Worm (Caenorhabditis elegans) whole organism, L4 larva: ENCODE data around the gene ZK185.4.
A peak's percentile ranks its signal among the peaks of the same experiment; 100 is the strongest.

Experiments
- F10B5.3 ChIP-seq: sonication (generic microtip); optimal IDR thresholded peaks from 2 replicates; lab custom pipeline; 2016; ENCODE audit warnings: mild to moderate bottlenecking, missing genetic modification characterization, missing compliant biosample characterization
- F26F4.8 ChIP-seq: fragments of 200-800 bp; sonication (Bioruptor generic); conservative IDR thresholded peaks from 2 replicates; pipeline ENCODE4 v1.3.6; 2022; ENCODE audit warnings: missing genetic modification characterization, missing compliant biosample characterization
- F44E2.7 ChIP-seq: fragments of 200-800 bp; sonication (Bioruptor generic); IDR thresholded peaks from 2 replicates; pipeline ENCODE4 v2.1.2; 2022; ENCODE audit warnings: missing genetic modification characterization, missing compliant biosample characterization
- T20F7.1 ChIP-seq: fragments of 200-800 bp; sonication (Bioruptor generic); optimal IDR thresholded peaks from 2 replicates; lab custom pipeline; 2018; ENCODE audit warnings: mild to moderate bottlenecking, missing genetic modification characterization, missing compliant biosample characterization
- Y105C5A.15 ChIP-seq: fragments of 200-800 bp; sonication (Bioruptor generic); IDR thresholded peaks from 2 replicates; pipeline ENCODE4 v1.3.6; 2022; ENCODE audit warnings: missing genetic modification characterization, missing compliant biosample characterization
- Y48G9A.11 ChIP-seq: fragments of 200-800 bp; sonication (Bioruptor generic); IDR thresholded peaks from 2 replicates; pipeline ENCODE4 v1.3.6; 2022; ENCODE audit warnings: missing genetic modification reagents, missing genetic modification characterization, missing compliant biosample characterization
- Y5F2A.4 ChIP-seq: fragments of 200-800 bp; sonication (Bioruptor generic); optimal IDR thresholded peaks from 2 replicates; lab custom pipeline; 2018; ENCODE audit warnings: mild to moderate bottlenecking, missing genetic modification characterization, missing compliant biosample characterization
- Y75B8A.6 ChIP-seq: fragments of 200-800 bp; sonication (Bioruptor generic); IDR thresholded peaks from 2 replicates; pipeline ENCODE4 v1.3.6; 2022; ENCODE audit warnings: missing genetic modification reagents, missing genetic modification characterization, missing compliant biosample characterization
- ZK546.5 ChIP-seq, 2 experiments: sonication (generic microtip); optimal IDR thresholded peaks; 2 replicates each; lab custom pipeline; 2017; ENCODE audit warnings: missing biosample characterization in 2 of 2, missing genetic modification characterization in 2 of 2
- aha-1 ChIP-seq: fragments of 150-350 bp; peaks from one replicate; lab custom pipeline; 2014; ENCODE audit warnings: missing biosample characterization, missing genetic modification characterization
- arid-1 ChIP-seq: fragments of 200-800 bp; sonication (Bioruptor generic); conservative IDR thresholded peaks from 2 replicates; pipeline ENCODE4 v1.3.6; 2022; ENCODE audit warnings: missing genetic modification reagents, missing genetic modification characterization, missing compliant biosample characterization
- ceh-28 ChIP-seq: fragments of 150-350 bp; optimal IDR thresholded peaks from 2 replicates; lab custom pipeline; 2014; ENCODE audit warnings: missing biosample characterization, missing genetic modification reagents, missing genetic modification characterization
- ceh-82 ChIP-seq: sonication (generic microtip); optimal IDR thresholded peaks from 2 replicates; lab custom pipeline; 2017; ENCODE audit warnings: missing biosample characterization, missing genetic modification characterization
- ces-1 ChIP-seq: fragments of 150-350 bp; sonication (generic microtip); optimal IDR thresholded peaks from 4 replicates; lab custom pipeline; 2014; ENCODE audit warnings: missing biosample characterization, missing genetic modification reagents, missing genetic modification characterization
- daf-12 ChIP-seq: fragments of 150-350 bp; optimal IDR thresholded peaks from 2 replicates; lab custom pipeline; 2014; ENCODE audit warnings: missing biosample characterization, missing genetic modification reagents, missing genetic modification characterization
- dmd-6 ChIP-seq: fragments of 200-800 bp; sonication (Bioruptor generic); IDR thresholded peaks from 2 replicates; pipeline ENCODE4 v1.3.6; 2022; ENCODE audit warnings: missing genetic modification reagents, missing genetic modification characterization, missing compliant biosample characterization
- dmd-9 ChIP-seq: fragments of 200-800 bp; sonication (Bioruptor generic); IDR thresholded peaks from 2 replicates; pipeline ENCODE4 v1.3.6; 2022; ENCODE audit warnings: missing genetic modification reagents, missing genetic modification characterization, missing compliant biosample characterization
- dpl-1 ChIP-seq: fragments of 150-350 bp; optimal IDR thresholded peaks from 2 replicates; lab custom pipeline; 2014; ENCODE audit warnings: missing biosample characterization, missing genetic modification reagents, missing genetic modification characterization
- dve-1 ChIP-seq: sonication (generic microtip); optimal IDR thresholded peaks from 2 replicates; lab custom pipeline; 2017; ENCODE audit warnings: antibody characterized with exemption, mild to moderate bottlenecking, missing genetic modification characterization, missing compliant biosample characterization; ENCODE audit not compliant: insufficient read depth
- fkh-10 ChIP-seq: fragments of 150-350 bp; optimal IDR thresholded peaks from 2 replicates; lab custom pipeline; 2014; ENCODE audit warnings: missing biosample characterization, missing genetic modification reagents, missing genetic modification characterization
- hif-1 ChIP-seq, 2 experiments: sonication (generic microtip); optimal IDR thresholded peaks; 2 replicates each; lab custom pipeline; 2016 to 2017; ENCODE audit warnings: missing compliant biosample characterization in 2 of 2, missing genetic modification characterization in 2 of 2, missing genetic modification reagents in 2 of 2, missing genotype in 2 of 2, mild to moderate bottlenecking in 1 of 2
- hlh-11 ChIP-seq: fragments of 200-800 bp; sonication (Bioruptor generic); optimal IDR thresholded peaks from 2 replicates; lab custom pipeline; 2018; ENCODE audit warnings: mild to moderate bottlenecking, missing genetic modification characterization, missing compliant biosample characterization
- hlh-30 ChIP-seq: sonication (generic microtip); optimal IDR thresholded peaks from 2 replicates; lab custom pipeline; 2017; ENCODE audit warnings: antibody characterized with exemption, mild to moderate bottlenecking, missing genetic modification characterization, missing compliant biosample characterization; ENCODE audit not compliant: insufficient read depth
- jun-1 ChIP-seq: fragments of 150-350 bp; optimal IDR thresholded peaks from 2 replicates; lab custom pipeline; 2014; ENCODE audit warnings: missing biosample characterization, missing genetic modification reagents, missing genetic modification characterization
- lsy-2 ChIP-seq, 2 experiments: fragments of 150-350 bp in 1 of 2; sonication (generic microtip) in 1 of 2; optimal IDR thresholded peaks; 2 replicates each; lab custom pipeline; 2014 to 2017; ENCODE audit warnings: missing biosample characterization in 2 of 2, missing genetic modification characterization in 2 of 2
- mep-1 ChIP-seq: fragments of 150-350 bp; sonication (generic microtip); optimal IDR thresholded peaks from 3 replicates; lab custom pipeline; 2014; ENCODE audit warnings: missing biosample characterization, missing genetic modification characterization
- mes-2 ChIP-seq: sonication (generic microtip); optimal IDR thresholded peaks from 2 replicates; lab custom pipeline; 2016; ENCODE audit warnings: missing genotype, mild to moderate bottlenecking, missing genetic modification characterization, missing compliant biosample characterization; ENCODE audit not compliant: poor library complexity, severe bottlenecking
- nhr-10 ChIP-seq: fragments of 150-350 bp; optimal IDR thresholded peaks from 2 replicates; lab custom pipeline; 2014; ENCODE audit warnings: missing biosample characterization, missing genetic modification characterization
- nhr-25 ChIP-seq: sonication (generic microtip); optimal IDR thresholded peaks from 2 replicates; lab custom pipeline; 2017; ENCODE audit warnings: missing genetic modification characterization, mild to moderate bottlenecking, missing compliant biosample characterization, antibody characterized with exemption, moderate library complexity, borderline replicate concordance; ENCODE audit not compliant: insufficient read depth
- nhr-28 ChIP-seq: fragments of 150-350 bp; optimal IDR thresholded peaks from 2 replicates; lab custom pipeline; 2014; ENCODE audit warnings: missing biosample characterization, missing genetic modification characterization
- nhr-48 ChIP-seq: sonication (generic microtip); optimal IDR thresholded peaks from 2 replicates; lab custom pipeline; 2016; ENCODE audit warnings: mild to moderate bottlenecking, missing genetic modification characterization, missing compliant biosample characterization
- nhr-6 ChIP-seq: fragments of 150-350 bp; optimal IDR thresholded peaks from 2 replicates; lab custom pipeline; 2014; ENCODE audit warnings: missing biosample characterization, missing genetic modification characterization
- nhr-77 ChIP-seq: fragments of 150-350 bp; optimal IDR thresholded peaks from 2 replicates; lab custom pipeline; 2014; ENCODE audit warnings: missing biosample characterization, missing genetic modification characterization
- php-3 ChIP-seq: fragments of 200-800 bp; sonication (Bioruptor generic); IDR thresholded peaks from 2 replicates; pipeline ENCODE4 v1.3.6; 2022; ENCODE audit warnings: missing genetic modification reagents, missing genetic modification characterization, missing compliant biosample characterization
- pqm-1 ChIP-seq: sonication (generic microtip); optimal IDR thresholded peaks from 2 replicates; lab custom pipeline; 2017; ENCODE audit warnings: missing biosample characterization, missing genetic modification characterization
- skn-1 ChIP-seq: fragments of 150-350 bp; optimal IDR thresholded peaks from 2 replicates; lab custom pipeline; 2014; ENCODE audit warnings: missing biosample characterization, missing genetic modification characterization
- snpc-1.2 ChIP-seq: fragments of 200-800 bp; sonication (Bioruptor generic); IDR thresholded peaks from 2 replicates; pipeline ENCODE4 v1.3.6; 2022; ENCODE audit warnings: missing genetic modification reagents, missing genetic modification characterization, missing compliant biosample characterization
- snpc-4 ChIP-seq: fragments of 150-350 bp; optimal IDR thresholded peaks from 2 replicates; lab custom pipeline; 2014; ENCODE audit warnings: missing biosample characterization, missing genetic modification characterization
- spr-1 ChIP-seq: sonication (generic microtip); optimal IDR thresholded peaks from 2 replicates; lab custom pipeline; 2016; ENCODE audit warnings: mild to moderate bottlenecking, missing genetic modification characterization, missing compliant biosample characterization
- tag-97 ChIP-seq: fragments of 200-800 bp; sonication (Bioruptor generic); IDR thresholded peaks from 2 replicates; pipeline ENCODE4 v1.3.6; 2022; ENCODE audit warnings: missing genetic modification characterization, missing compliant biosample characterization
- tra-1 ChIP-seq: fragments of 200-800 bp; sonication (Bioruptor generic); IDR thresholded peaks from 2 replicates; pipeline ENCODE4 v1.3.6; 2022; ENCODE audit warnings: missing genetic modification reagents, missing genetic modification characterization, missing compliant biosample characterization
- unc-130 ChIP-seq: sonication (generic microtip); optimal IDR thresholded peaks from 2 replicates; lab custom pipeline; 2016; ENCODE audit warnings: missing genetic modification reagents, missing genetic modification characterization, missing compliant biosample characterization
- unc-39 ChIP-seq: sonication (generic microtip); optimal IDR thresholded peaks from 2 replicates; lab custom pipeline; 2017; ENCODE audit warnings: missing biosample characterization, missing genetic modification characterization
- unc-62 ChIP-seq, 3 experiments: fragments of 150-350 bp in 1 of 3; sonication (generic microtip); optimal IDR thresholded peaks in 2 of 3; peaks in 1 of 3; 1 replicate in 1 of 3; 2 replicates in 2 of 3; lab custom pipeline; 2014 to 2017; ENCODE audit warnings: missing biosample characterization in 3 of 3, missing genetic modification characterization in 3 of 3, missing genetic modification reagents in 3 of 3, missing genotype in 1 of 3
- vab-7 ChIP-seq: fragments of 200-800 bp; sonication (Bioruptor generic); IDR thresholded peaks from 2 replicates; pipeline ENCODE4 v1.3.6; 2022; ENCODE audit warnings: missing genetic modification reagents, missing genetic modification characterization, missing compliant biosample characterization
- zfp-3 ChIP-seq: fragments of 200-800 bp; sonication (Bioruptor generic); conservative IDR thresholded peaks from 2 replicates; pipeline ENCODE4 v1.3.6; 2022; ENCODE audit warnings: missing genetic modification reagents, missing genetic modification characterization, missing compliant biosample characterization
- ztf-11 ChIP-seq: fragments of 150-350 bp; optimal IDR thresholded peaks from 2 replicates; lab custom pipeline; 2014; ENCODE audit warnings: missing biosample characterization, missing genetic modification characterization
- ztf-7 ChIP-seq: fragments of 150-350 bp; optimal IDR thresholded peaks from 2 replicates; lab custom pipeline; 2014; ENCODE audit warnings: missing biosample characterization, missing genetic modification characterization

The ZK185.4 gene

DNA sequence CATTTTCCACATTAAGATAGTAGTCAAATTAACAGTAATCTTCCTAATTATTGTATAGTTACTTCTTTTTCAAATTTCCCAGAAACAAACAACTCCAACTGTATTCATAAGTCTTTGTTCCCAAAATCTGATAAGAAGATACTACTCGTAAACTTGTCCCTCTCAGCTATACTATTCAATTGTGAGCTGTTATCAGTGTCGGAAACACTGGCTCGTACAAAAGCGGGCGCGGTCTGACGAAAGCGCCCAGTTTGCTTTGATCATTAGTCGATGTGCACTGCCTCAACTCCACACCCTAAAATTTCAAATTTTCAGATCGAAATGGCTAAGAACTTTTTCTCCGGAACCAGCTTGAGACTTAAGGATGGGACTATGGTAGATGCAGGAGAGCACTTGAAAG lies 46.2 kb downstream of the ZK185.4 start, which contains the start of gene trx-3 (continued):
- no peak for TF ChIP-seq vab-7
- TF ChIP-seq Y48G9A.11 (GFP tag; lab: Robert Waterston, UW) = no peak
- TF ChIP-seq mep-1 = no peak
- TF ChIP-seq unc-39 (tag; lab: Kevin White, UChicago) = no peak
- TF ChIP-seq skn-1 = no peak
- no peak for TF ChIP-seq php-3 (GFP tag; lab: Robert Waterston, UW)
- no peak for TF ChIP-seq nhr-10 (tag; lab: Kevin White, UChicago)
- no peak for TF ChIP-seq arid-1 (GFP tag; lab: Robert Waterston, UW)
- no peak for TF ChIP-seq ztf-11 (tag; lab: Kevin White, UChicago)
- TF ChIP-seq tag-97 = no peak
- no peak for TF ChIP-seq nhr-48 (tag; lab: Kevin White, UChicago)
- no peak for TF ChIP-seq dpl-1 (GFP tag; lab: Kevin White, UChicago)
- TF ChIP-seq unc-130 (GFP tag; lab: Kevin White, UChicago) = no peak
- TF ChIP-seq dmd-9 (GFP tag; lab: Robert Waterston, UW) = no peak
- TF ChIP-seq unc-62 (GFP tag; optimal IDR thresholded peaks at IDR 0.05 in 1 of 2; lab: Kevin White, UChicago) = peak in 1 of 2 experiments; percentile 91
- TF ChIP-seq unc-62 (tag; optimal IDR thresholded peaks at IDR 0.05; lab: Kevin White, UChicago) = no peak
- no peak for TF ChIP-seq fkh-10 (GFP tag; lab: Kevin White, UChicago)
- no peak for TF ChIP-seq nhr-77 (tag; lab: Kevin White, UChicago)
- no peak for TF ChIP-seq ztf-7 (tag; lab: Kevin White, UChicago)
- no peak for TF ChIP-seq T20F7.1 (GFP tag; lab: Kevin White, UChicago)
- no peak for TF ChIP-seq tra-1 (GFP tag; lab: Robert Waterston, UW)
- TF ChIP-seq daf-12 (tag; lab: Kevin White, UChicago) = no peak
- peak; percentile 62 for TF ChIP-seq nhr-28 (tag; lab: Kevin White, UChicago)
- TF ChIP-seq F26F4.8 (GFP tag; lab: Robert Waterston, UW) = no peak
- no peak for TF ChIP-seq ceh-82 (tag; lab: Kevin White, UChicago)
- TF ChIP-seq ceh-28 = no peak
- no peak for TF ChIP-seq spr-1 (tag; lab: Kevin White, UChicago)
- no peak for TF ChIP-seq mes-2 (tag; lab: Kevin White, UChicago)
- peak; percentile 71 for TF ChIP-seq hlh-11 (tag; lab: Kevin White, UChicago)
- peak; percentile 55 for TF ChIP-seq aha-1

DNA sequence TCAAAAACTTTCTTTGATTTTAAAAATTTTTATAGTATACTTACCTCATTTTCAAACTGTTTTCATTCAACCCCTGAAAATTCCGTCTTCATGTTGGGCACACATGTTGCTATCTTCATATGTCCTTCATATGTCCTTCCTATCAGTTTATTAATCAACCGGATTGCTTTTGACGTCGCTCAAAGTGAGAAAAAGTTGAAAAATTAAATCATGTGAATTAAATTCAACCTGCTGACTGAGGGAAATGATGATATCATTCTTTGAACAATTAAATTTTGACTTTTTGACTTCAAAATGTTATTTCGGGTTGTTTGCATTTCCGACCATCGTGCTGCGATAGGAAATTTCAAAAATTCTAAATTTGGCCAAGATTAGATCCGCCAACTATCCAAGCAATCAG lies 48.4 kb downstream of the ZK185.4 start:
- TF ChIP-seq zfp-3 (no peak), nhr-25 (no peak), ces-1 (GFP tag; lab: Kevin White, UChicago) (no peak), hif-1 (tag; optimal IDR thresholded peaks at IDR 0.05; lab: Kevin White, UChicago) (no peak), F10B5.3 (no peak), Y5F2A.4 (GFP tag; lab: Kevin White, UChicago) (no peak), spr-1 (tag; lab: Kevin White, UChicago) (no peak), ZK546.5 (tag; optimal IDR thresholded peaks at IDR 0.05; lab: Kevin White, UChicago) (no peak), F44E2.7 (no peak), jun-1 (tag; lab: Kevin White, UChicago) (no peak), arid-1 (GFP tag; lab: Robert Waterston, UW) (no peak), dmd-6 (GFP tag; lab: Robert Waterston, UW) (peak; percentile 68), tag-97 (no peak), hlh-30 (tag; lab: Kevin White, UChicago) (peak; percentile 42), skn-1 (no peak), Y75B8A.6 (GFP tag; lab: Robert Waterston, UW) (no peak), Y105C5A.15 (GFP tag; lab: Robert Waterston, UW) (no peak), ztf-11 (tag; lab: Kevin White, UChicago) (no peak), unc-130 (GFP tag; lab: Kevin White, UChicago) (no peak), dve-1 (peak; percentile 45), nhr-6 (no peak), snpc-1.2 (no peak), pqm-1 (tag; lab: Kevin White, UChicago) (peak; percentile 70), snpc-4 (no peak), nhr-28 (tag; lab: Kevin White, UChicago) (no peak), lsy-2 (tag; optimal IDR thresholded peaks at IDR 0.05; lab: Kevin White, UChicago) (no peak)
